Worm (Caenorhabditis elegans) whole organism, early embryonic: ENCODE results near the gene R07B7.6.

Experiments used
- ama-1 ChIP-seq: fragments of 150-350 bp; optimal IDR thresholded peaks from 2 replicates; lab custom pipeline; 2014
- ceh-13 ChIP-seq: fragments of 200-800 bp; sonication (Bioruptor generic); optimal IDR thresholded peaks from 2 replicates; lab custom pipeline; 2018; ENCODE audit warnings: mild to moderate bottlenecking, missing genetic modification characterization, missing compliant biosample characterization
- flt-1 ChIP-seq: fragments of 200-800 bp; sonication (Bioruptor generic); IDR thresholded peaks from 2 replicates; pipeline ENCODE4 v1.3.6; 2022; ENCODE audit warnings: missing genetic modification characterization, missing compliant biosample characterization
- hmbx-1 ChIP-seq: sonication (generic microtip); optimal IDR thresholded peaks from 2 replicates; lab custom pipeline; 2016; ENCODE audit warnings: mild to moderate bottlenecking, missing genetic modification characterization, missing compliant biosample characterization
- scrt-1 ChIP-seq: fragments of 200-800 bp; sonication (Bioruptor generic); IDR thresholded peaks from 2 replicates; pipeline ENCODE4 v1.3.6; 2022; ENCODE audit warnings: missing genetic modification characterization, missing compliant biosample characterization

- TF ChIP-seq ama-1 (lab: Kevin White, UChicago) (no peak), ceh-13 (GFP tag; lab: Kevin White, UChicago) (no peak), hmbx-1 (tag; lab: Kevin White, UChicago) (no peak), flt-1 (no peak), scrt-1 (no peak)
These were observed 4.4 kb downstream of the R07B7.6 start, which contains the start of gene kmo-1 for ce11 chrV:12070419-12070818.
